Worm (Caenorhabditis elegans): Measurements from ENCODE around the gene asp-19.

DNA sequence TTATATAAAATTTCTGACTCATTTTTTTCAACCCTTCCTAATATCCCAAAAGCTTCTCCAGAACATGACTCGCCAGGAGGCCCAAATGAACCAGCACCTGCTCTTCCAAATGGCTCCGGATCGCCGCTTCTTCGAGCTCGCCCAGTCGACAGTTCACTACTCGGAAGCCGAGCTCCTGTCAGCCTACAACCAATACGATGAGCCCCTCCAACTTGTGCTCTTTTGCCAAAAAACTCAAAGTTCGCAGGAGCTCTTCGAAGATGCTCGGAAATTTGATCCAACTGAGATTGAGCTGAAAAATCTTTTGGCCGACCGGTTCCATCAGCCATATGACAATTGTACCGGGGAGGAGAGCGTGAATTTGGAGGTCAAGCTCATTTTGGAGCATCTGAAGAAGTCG lies 33.7 kb downstream of the asp-19 start:
- TF ChIP-seq gmeb-1 (tag; optimal IDR thresholded peaks at IDR 0.05) (no peak), skn-1 (tag; optimal IDR thresholded peaks at IDR 0.05) (no peak), lin-13 (GFP tag; optimal IDR thresholded peaks at IDR 0.05) (no peak), nhr-6 (tag; optimal IDR thresholded peaks at IDR 0.05) (no peak), ztf-11 (tag; optimal IDR thresholded peaks at IDR 0.05) (no peak), snpc-4 (tag; optimal IDR thresholded peaks at IDR 0.05) (no peak), nhr-12 (tag; optimal IDR thresholded peaks at IDR 0.05) (no peak)
